Fruit fly (Drosophila melanogaster): Measurements from ENCODE around the gene Hipk.

Hipk gene

DNA sequence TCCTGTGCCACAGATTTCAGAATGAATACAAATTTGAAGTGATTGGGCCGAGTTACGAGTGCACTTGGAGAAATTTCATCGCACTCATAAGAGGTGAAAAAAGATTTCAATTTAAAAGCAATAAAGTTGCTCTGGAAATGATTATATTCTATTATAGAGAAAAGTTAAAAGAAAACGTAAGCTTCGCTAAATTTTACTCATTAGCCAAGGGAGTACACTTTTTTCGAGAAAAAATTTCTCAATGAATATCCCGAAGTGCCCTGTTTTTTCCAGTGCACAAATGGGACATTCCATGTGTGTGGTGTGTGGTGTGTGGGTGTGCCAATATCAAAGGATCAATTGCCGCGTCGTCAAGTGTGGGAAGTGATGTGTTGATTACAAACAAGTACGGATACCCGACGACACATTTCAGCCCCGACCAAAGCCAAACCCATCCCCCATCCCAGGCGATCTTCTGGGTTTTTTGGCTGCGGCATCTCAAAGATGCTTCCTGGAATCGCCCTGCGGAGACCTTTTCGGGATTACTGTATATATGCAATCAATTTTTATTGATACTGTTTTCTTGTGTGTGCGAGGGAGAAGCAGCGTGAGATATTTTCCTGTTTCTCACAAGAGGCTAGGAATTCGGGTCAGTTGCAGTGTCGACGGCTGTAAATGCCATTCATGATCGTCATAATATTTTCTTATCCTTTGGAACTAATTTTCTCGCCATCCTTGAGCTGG, 70.9 kb downstream of the Hipk start (continued):
- TF ChIP-seq CG4707 (GFP tag; optimal IDR thresholded peaks at IDR 0.05) (no peak), Usf (GFP tag; optimal IDR thresholded peaks at IDR 0.05) (peak; percentile 13), CG15601 (tag; optimal IDR thresholded peaks at IDR 0.05) (peak; percentile 9), CG4820 (GFP tag; optimal IDR thresholded peaks at IDR 0.05) (peak; percentile 53), CG3163 (GFP tag; optimal IDR thresholded peaks at IDR 0.05) (no peak), CG30020 (tag; optimal IDR thresholded peaks at IDR 0.05) (no peak), CG2202 (tag; optimal IDR thresholded peaks at IDR 0.05) (peak; percentile 24), tio (GFP tag; optimal IDR thresholded peaks at IDR 0.05) (peak; percentile 70), CG7839 (tag; optimal IDR thresholded peaks at IDR 0.05) (peak; percentile 60), CG18011 (GFP tag; optimal IDR thresholded peaks at IDR 0.05) (no peak), lmd (GFP tag; IDR thresholded peaks at IDR 0.05) (peak; percentile 54; the same call in 1 of the 2 replicates), Awh (GFP tag; IDR thresholded peaks at IDR 0.05) (peak; percentile 41; the same call in 1 of the 2 replicates), ttk (GFP tag; IDR thresholded peaks at IDR 0.05) (no peak), vfl (GFP tag; optimal IDR thresholded peaks at IDR 0.05) (no peak), run (tag; optimal IDR thresholded peaks at IDR 0.05) (no peak), chinmo (GFP tag; IDR thresholded peaks at IDR 0.05; ENCODE audit: partially characterized antibody) (no peak), CG4617 (GFP tag; optimal IDR thresholded peaks at IDR 0.05; ENCODE audit: borderline replicate concordance) (peak; percentile 41), Gug (GFP tag; IDR thresholded peaks at IDR 0.05) (peak; percentile 43; the same call in 2 of the 4 replicates), kay (GFP tag; optimal IDR thresholded peaks at IDR 0.05) (no peak), H2.0 (GFP tag; IDR thresholded peaks at IDR 0.05) (no peak), Opbp (GFP tag; IDR thresholded peaks at IDR 0.05; ENCODE audit: partially characterized antibody) (no peak), unpg (GFP tag; optimal IDR thresholded peaks at IDR 0.05) (peak; percentile 53), nerfin-2 (GFP tag; IDR thresholded peaks at IDR 0.05; ENCODE audit: partially characterized antibody) (no peak), Taf1 (GFP tag; IDR thresholded peaks at IDR 0.05) (no peak), tgo (GFP tag; IDR thresholded peaks at IDR 0.05) (no peak), CG4282 (GFP tag; optimal IDR thresholded peaks at IDR 0.05) (no peak), hth (optimal IDR thresholded peaks at IDR 0.05) (no peak), CG42726 (GFP tag; IDR thresholded peaks at IDR 0.05; ENCODE audit: partially characterized antibody) (no peak), wdn (GFP tag; IDR thresholded peaks at IDR 0.05) (no peak), hb (GFP tag; IDR thresholded peaks at IDR 0.05; ENCODE audit: partially characterized antibody) (no peak), cg (GFP tag; optimal IDR thresholded peaks at IDR 0.05) (no peak), Stat92E (GFP tag; optimal IDR thresholded peaks at IDR 0.05) (peak in 1 of 3 experiments; percentile 88), Ptx1 (GFP tag; IDR thresholded peaks at IDR 0.05) (peak; percentile 56), CG12659 (GFP tag; optimal IDR thresholded peaks at IDR 0.05) (peak; percentile 13), wor (GFP tag; IDR thresholded peaks at IDR 0.05) (no peak), salm (tag; optimal IDR thresholded peaks at IDR 0.05) (no peak), CG17186 (GFP tag; optimal IDR thresholded peaks at IDR 0.05) (no peak), CG2199 (GFP tag; IDR thresholded peaks at IDR 0.05) (no peak), CG10274 (GFP tag; optimal IDR thresholded peaks at IDR 0.05) (no peak), CG13775 (GFP tag; optimal IDR thresholded peaks at IDR 0.05) (peak; percentile 65), emc (GFP tag; optimal IDR thresholded peaks at IDR 0.05) (no peak), CG17829 (tag; optimal IDR thresholded peaks at IDR 0.05) (peak; percentile 59), psq (GFP tag; optimal IDR thresholded peaks at IDR 0.05) (no peak), grn (GFP tag; optimal IDR thresholded peaks at IDR 0.05) (no peak), CG14667 (GFP tag; IDR thresholded peaks at IDR 0.05) (no peak), HmgD (GFP tag; optimal IDR thresholded peaks at IDR 0.05) (no peak), Camta (GFP tag; optimal IDR thresholded peaks at IDR 0.05) (peak; percentile 52), CG11085 (GFP tag; IDR thresholded peaks at IDR 0.05) (no peak), CG12104 (GFP tag; optimal IDR thresholded peaks at IDR 0.05) (no peak), peb (GFP tag; IDR thresholded peaks at IDR 0.05) (no peak)

Measured in whole organism, embryonic.